Fruit fly (Drosophila melanogaster) whole organism, embryonic: ENCODE data around the gene PEK.

Experiments used
- Antp ChIP-seq: fragments of 200-800 bp; sonication (Bioruptor generic); optimal IDR thresholded peaks from 3 replicates; lab custom pipeline; 2016; ENCODE audit warnings: missing biosample characterization, missing genetic modification characterization
- Atf6 ChIP-seq: fragments of 200-800 bp; sonication (Bioruptor generic); IDR thresholded peaks from 2 replicates; pipeline ENCODE4 v1.3.6; 2022; ENCODE audit warnings: missing biosample characterization, missing genetic modification characterization
- CG10209 ChIP-seq: fragments of 200-800 bp; sonication (Bioruptor generic); optimal IDR thresholded peaks from 3 replicates; lab custom pipeline; 2017; ENCODE audit warnings: missing biosample characterization, mild to moderate bottlenecking, missing genetic modification characterization, missing genetic modification reagents
- CG10543 ChIP-seq: fragments of 200-800 bp; sonication (Bioruptor generic); optimal IDR thresholded peaks from 3 replicates; lab custom pipeline; 2017; ENCODE audit warnings: missing biosample characterization, mild to moderate bottlenecking, missing genetic modification characterization, moderate library complexity
- CG11456 ChIP-seq: fragments of 200-800 bp; sonication (Bioruptor generic); IDR thresholded peaks from 3 replicates; pipeline ENCODE4 v1.3.6; 2022; ENCODE audit warnings: missing biosample characterization, missing genetic modification characterization
- CG13894 ChIP-seq: fragments of 200-800 bp; sonication (Bioruptor generic); optimal IDR thresholded peaks from 3 replicates; lab custom pipeline; 2018; ENCODE audit warnings: missing biosample characterization, mild to moderate bottlenecking, missing genetic modification characterization, moderate library complexity
- CG14050 ChIP-seq: fragments of 200-800 bp; sonication (Bioruptor generic); IDR thresholded peaks from 3 replicates; pipeline ENCODE4 v1.3.6; 2022; ENCODE audit warnings: missing biosample characterization, missing genetic modification characterization
- CG1529 ChIP-seq: fragments of 200-800 bp; sonication (Bioruptor generic); optimal IDR thresholded peaks from 3 replicates; lab custom pipeline; 2018; ENCODE audit warnings: missing biosample characterization, missing genetic modification characterization
- CG15514 ChIP-seq: fragments of 200-800 bp; sonication (Bioruptor generic); optimal IDR thresholded peaks from 3 replicates; lab custom pipeline; 2017; ENCODE audit warnings: missing biosample characterization, missing genetic modification characterization, mild to moderate bottlenecking, moderate library complexity, missing genetic modification reagents
- CG16813 ChIP-seq: fragments of 200-800 bp; sonication (Bioruptor generic); IDR thresholded peaks from 3 replicates; pipeline ENCODE4 v1.3.6; 2022; ENCODE audit warnings: missing biosample characterization, missing genetic modification characterization; ENCODE audit not compliant: partially characterized antibody
- CG2875 ChIP-seq: fragments of 200-800 bp; sonication (Bioruptor generic); optimal IDR thresholded peaks from 2 replicates; lab custom pipeline; 2017; ENCODE audit warnings: missing biosample characterization, mild to moderate bottlenecking, missing genetic modification characterization, missing genetic modification reagents
- CG3065 ChIP-seq: fragments of 200-800 bp; sonication (Bioruptor generic); optimal IDR thresholded peaks from 2 replicates; lab custom pipeline; 2016; ENCODE audit warnings: missing biosample characterization, missing genetic modification characterization
- CG4360 ChIP-seq: fragments of 200-800 bp; sonication (Bioruptor generic); IDR thresholded peaks from 2 replicates; pipeline ENCODE4 v1.3.6; 2022; ENCODE audit warnings: missing biosample characterization, missing genetic modification characterization
- CG5180 ChIP-seq: fragments of 200-800 bp; sonication (Bioruptor generic); optimal IDR thresholded peaks from 3 replicates; lab custom pipeline; 2017; ENCODE audit warnings: missing biosample characterization, missing genetic modification characterization, mild to moderate bottlenecking, moderate library complexity, missing genetic modification reagents
- CG5245 ChIP-seq: fragments of 200-800 bp; sonication (Bioruptor generic); optimal IDR thresholded peaks from 3 replicates; lab custom pipeline; 2016; ENCODE audit warnings: missing biosample characterization, missing genetic modification characterization
- CG6175 ChIP-seq: fragments of 200-800 bp; sonication (Bioruptor generic); IDR thresholded peaks from 3 replicates; pipeline ENCODE4 v1.3.6; 2022; ENCODE audit warnings: missing biosample characterization, missing genetic modification characterization
- CG6272 ChIP-seq: fragments of 200-800 bp; sonication (Bioruptor generic); IDR thresholded peaks from 2 replicates; pipeline ENCODE4 v1.3.6; 2022; ENCODE audit warnings: missing biosample characterization, missing genetic modification characterization
- Deaf1 ChIP-seq: fragments of 200-800 bp; optimal IDR thresholded peaks from 3 replicates; lab custom pipeline; 2019; ENCODE audit warnings: missing biosample characterization, mild to moderate bottlenecking, missing genetic modification characterization, moderate library complexity
- Doc2 ChIP-seq: fragments of 200-800 bp; sonication (Bioruptor generic); IDR thresholded peaks from 2 replicates; pipeline ENCODE4 v1.3.6; 2022; ENCODE audit warnings: missing biosample characterization, missing genetic modification characterization
- Doc3 ChIP-seq: fragments of 200-800 bp; sonication (Bioruptor generic); IDR thresholded peaks from 3 replicates; pipeline ENCODE4 v1.3.6; 2022; ENCODE audit warnings: missing biosample characterization, missing genetic modification characterization; ENCODE audit not compliant: partially characterized antibody
- Fer2 ChIP-seq: fragments of 200-800 bp; sonication (Bioruptor generic); optimal IDR thresholded peaks from 2 replicates; lab custom pipeline; 2018; ENCODE audit warnings: missing biosample characterization, mild to moderate bottlenecking, missing genetic modification characterization, moderate library complexity
- HLH3B ChIP-seq: fragments of 200-800 bp; sonication (Bioruptor generic); IDR thresholded peaks from 2 replicates; pipeline ENCODE4 v1.3.6; 2022; ENCODE audit warnings: missing biosample characterization, missing genetic modification characterization
- Hey ChIP-seq: fragments of 200-800 bp; sonication (Bioruptor generic); optimal IDR thresholded peaks from 3 replicates; lab custom pipeline; 2018; ENCODE audit warnings: missing biosample characterization, mild to moderate bottlenecking, missing genetic modification characterization
- Hmr ChIP-seq: fragments of 200-800 bp; sonication (Bioruptor generic); optimal IDR thresholded peaks from 3 replicates; lab custom pipeline; 2017; ENCODE audit warnings: mild to moderate bottlenecking, missing biosample characterization, missing genetic modification reagents, missing genetic modification characterization
- Med ChIP-seq: fragments of 200-800 bp; sonication (Bioruptor generic); peaks from one replicate; lab custom pipeline; 2016; ENCODE audit warnings: missing biosample characterization, missing genetic modification characterization, mild to moderate bottlenecking, inconsistent platforms, moderate library complexity
- Myb ChIP-seq: fragments of 200-800 bp; sonication (Bioruptor generic); optimal IDR thresholded peaks from 2 replicates; lab custom pipeline; 2016; ENCODE audit warnings: missing biosample characterization, missing genetic modification characterization
- Ravus ChIP-seq: fragments of 200-800 bp; sonication (Bioruptor generic); IDR thresholded peaks from 2 replicates; pipeline ENCODE4 v1.3.6; 2022; ENCODE audit warnings: missing biosample characterization, missing genetic modification characterization
- Vsx1 ChIP-seq: fragments of 200-800 bp; sonication (Bioruptor generic); optimal IDR thresholded peaks from 2 replicates; lab custom pipeline; 2017; ENCODE audit warnings: missing biosample characterization, mild to moderate bottlenecking, missing genetic modification characterization, missing genetic modification reagents
- az2 ChIP-seq: fragments of 200-800 bp; sonication (Bioruptor generic); optimal IDR thresholded peaks from 3 replicates; lab custom pipeline; 2016; ENCODE audit warnings: missing biosample characterization, missing genetic modification characterization
- bbx ChIP-seq: fragments of 200-800 bp; sonication (Bioruptor generic); IDR thresholded peaks from 2 replicates; pipeline ENCODE4 v1.3.6; 2022; ENCODE audit warnings: missing biosample characterization, missing genetic modification characterization; ENCODE audit not compliant: partially characterized antibody
- chn ChIP-seq: fragments of 200-800 bp; sonication (Bioruptor generic); optimal IDR thresholded peaks from 2 replicates; lab custom pipeline; 2016; ENCODE audit warnings: missing biosample characterization, missing genetic modification characterization
- crp ChIP-seq, 2 experiments: fragments of 200-800 bp; sonication (Bioruptor generic); optimal IDR thresholded peaks; 2 replicates in 1 of 2; 3 replicates in 1 of 2; lab custom pipeline; 2017; ENCODE audit warnings: missing biosample characterization in 2 of 2, missing genetic modification characterization in 2 of 2, mild to moderate bottlenecking in 1 of 2, moderate library complexity in 1 of 2
- dpn ChIP-seq, 2 experiments: fragments of 200-800 bp; sonication (Bioruptor generic); optimal IDR thresholded peaks; 3 replicates each; lab custom pipeline; 2016; ENCODE audit warnings: missing biosample characterization in 2 of 2, missing genetic modification characterization in 2 of 2
- fu2 ChIP-seq: fragments of 200-800 bp; sonication (Bioruptor generic); optimal IDR thresholded peaks from 2 replicates; lab custom pipeline; 2016; ENCODE audit warnings: missing biosample characterization, missing genetic modification characterization
- gce ChIP-seq: fragments of 200-800 bp; sonication (Bioruptor generic); IDR thresholded peaks from 3 replicates; pipeline ENCODE4 v1.3.6; 2022; ENCODE audit warnings: missing biosample characterization, missing genetic modification characterization
- gcm ChIP-seq: fragments of 200-800 bp; sonication (Bioruptor generic); optimal IDR thresholded peaks from 2 replicates; lab custom pipeline; 2019; ENCODE audit warnings: missing biosample characterization, mild to moderate bottlenecking, missing genetic modification characterization, moderate library complexity
- gem ChIP-seq: fragments of 200-800 bp; sonication (Bioruptor generic); optimal IDR thresholded peaks from 2 replicates; lab custom pipeline; 2019; ENCODE audit warnings: missing biosample characterization, mild to moderate bottlenecking, missing genetic modification characterization, moderate library complexity
- hkb ChIP-seq, 2 experiments: fragments of 200-800 bp in 1 of 2; fragments of >200 bp in 1 of 2; sonication (Bioruptor generic) in 1 of 2; IDR thresholded peaks in 1 of 2; optimal IDR thresholded peaks in 1 of 2; 2 replicates each; pipeline versions ENCODE4 v1.3.6 to Lab custom; 2017 to 2022; ENCODE audit warnings: missing biosample characterization in 1 of 2, missing genetic modification characterization in 1 of 2
- hth ChIP-seq: fragments of >200 bp; optimal IDR thresholded peaks from 2 replicates; lab custom pipeline; 2017; ENCODE audit warnings: inconsistent platforms
- insv ChIP-seq, 2 experiments: fragments of 200-800 bp; sonication (Bioruptor generic); optimal IDR thresholded peaks; 3 replicates each; lab custom pipeline; 2016 to 2018; ENCODE audit warnings: missing biosample characterization in 2 of 2, missing genetic modification characterization in 2 of 2
- mirr ChIP-seq: fragments of 200-800 bp; sonication (Bioruptor generic); optimal IDR thresholded peaks from 3 replicates; lab custom pipeline; 2018; ENCODE audit warnings: missing biosample characterization, mild to moderate bottlenecking, missing genetic modification characterization
- pzg ChIP-seq: fragments of 200-800 bp; sonication (Bioruptor generic); optimal IDR thresholded peaks from 3 replicates; lab custom pipeline; 2018; ENCODE audit warnings: missing biosample characterization, mild to moderate bottlenecking, missing genetic modification characterization, moderate library complexity
- ro ChIP-seq: fragments of 200-800 bp; sonication (Bioruptor generic); IDR thresholded peaks from 2 replicates; pipeline ENCODE4 v1.3.6; 2022; ENCODE audit warnings: missing biosample characterization, missing genetic modification characterization
- sc ChIP-seq, 3 experiments: fragments of >200 bp in 2 of 3; fragments of 200-800 bp in 1 of 3; sonication (Bioruptor generic) in 1 of 3; optimal IDR thresholded peaks; 2 replicates in 2 of 3; 3 replicates in 1 of 3; lab custom pipeline; 2017; ENCODE audit warnings: mild to moderate bottlenecking in 1 of 3, missing biosample characterization in 1 of 3, missing genetic modification characterization in 1 of 3, missing genetic modification reagents in 1 of 3
- sug ChIP-seq: fragments of 200-800 bp; optimal IDR thresholded peaks from 2 replicates; lab custom pipeline; 2019; ENCODE audit warnings: missing biosample characterization, mild to moderate bottlenecking, missing genetic modification characterization, moderate library complexity
- tgo ChIP-seq: fragments of 200-800 bp; sonication (Bioruptor generic); IDR thresholded peaks from 3 replicates; pipeline ENCODE4 v1.3.6; 2022; ENCODE audit warnings: missing biosample characterization, missing genetic modification characterization
- unc-4 ChIP-seq: fragments of 200-800 bp; sonication (Bioruptor generic); IDR thresholded peaks from 2 replicates; pipeline ENCODE4 v1.3.6; 2022; ENCODE audit warnings: missing biosample characterization, missing genetic modification characterization; ENCODE audit not compliant: partially characterized antibody
- unpg ChIP-seq: fragments of 200-800 bp; sonication (Bioruptor generic); optimal IDR thresholded peaks from 3 replicates; lab custom pipeline; 2018; ENCODE audit warnings: missing biosample characterization, mild to moderate bottlenecking, missing genetic modification characterization, moderate library complexity
- vvl ChIP-seq: fragments of 200-800 bp; sonication (Bioruptor generic); IDR thresholded peaks from 2 replicates; pipeline ENCODE4 v1.3.6; 2022; ENCODE audit warnings: missing biosample characterization, missing genetic modification characterization
- yki ChIP-seq: fragments of >200 bp; optimal IDR thresholded peaks from 3 replicates; lab custom pipeline; 2018

The PEK gene

dm6 chr3R:5503789-5504387 lies 39.3 kb upstream of the PEK start (continued):
- TF ChIP-seq CG2875 (GFP tag; lab: Kevin White, UChicago) (no peak), hkb (optimal IDR thresholded peaks at IDR 0.05; lab: Kevin White, UChicago) (no peak), hkb (GFP tag; IDR thresholded peaks at IDR 0.05; lab: Robert Waterston, UW) (no peak), CG10209 (no peak), CG5245 (GFP tag; lab: Kevin White, UChicago) (no peak), dpn (GFP tag; optimal IDR thresholded peaks at IDR 0.05; lab: Kevin White, UChicago) (no peak), Antp (GFP tag; lab: Kevin White, UChicago) (no peak), Med (peak; percentile 76), Doc3 (GFP tag; lab: Robert Waterston, UW) (0 out of 3 replicates have a peak, but pooled peaks have one; percentile 16), insv (GFP tag; optimal IDR thresholded peaks at IDR 0.05; lab: Kevin White, UChicago) (no peak), HLH3B (GFP tag; lab: Robert Waterston, UW) (no peak), CG14050 (GFP tag; lab: Robert Waterston, UW) (no peak), chn (no peak), Ravus (GFP tag; lab: Robert Waterston, UW) (no peak), Vsx1 (GFP tag; lab: Kevin White, UChicago) (no peak), fu2 (GFP tag; lab: Kevin White, UChicago) (no peak), Fer2 (tag; lab: Kevin White, UChicago) (no peak), CG16813 (no peak), Doc2 (GFP tag; lab: Robert Waterston, UW) (no peak), gce (GFP tag; lab: Robert Waterston, UW) (no peak), Myb (GFP tag; lab: Kevin White, UChicago) (no peak), gcm (GFP tag; lab: Kevin White, UChicago) (no peak), CG6272 (GFP tag; lab: Robert Waterston, UW) (no peak), Hey (tag; lab: Kevin White, UChicago) (peak; percentile 99), CG3065 (no peak), mirr (GFP tag; lab: Kevin White, UChicago) (peak; percentile 82), CG5180 (peak; percentile 81), pzg (GFP tag; lab: Kevin White, UChicago) (no peak), vvl (no peak), bbx (no peak), CG13894 (tag; lab: Kevin White, UChicago) (peak; percentile 64), unc-4 (GFP tag; lab: Robert Waterston, UW) (no peak), Deaf1 (tag; lab: Kevin White, UChicago) (peak; percentile 84), sc (optimal IDR thresholded peaks at IDR 0.05; lab: Kevin White, UChicago) (no peak), sc (GFP tag; optimal IDR thresholded peaks at IDR 0.05; lab: Kevin White, UChicago) (no peak), tgo (GFP tag; lab: Robert Waterston, UW) (no peak), ro (GFP tag; lab: Robert Waterston, UW) (no peak), hth (lab: Kevin White, UChicago) (no peak), crp (GFP tag; optimal IDR thresholded peaks at IDR 0.05; lab: Kevin White, UChicago) (no peak), yki (lab: Kevin White, UChicago) (no peak), CG1529 (GFP tag; lab: Kevin White, UChicago) (no peak), az2 (GFP tag; lab: Kevin White, UChicago) (no peak), CG10543 (GFP tag; lab: Kevin White, UChicago) (peak; percentile 43), sug (tag; lab: Kevin White, UChicago) (peak; percentile 62), CG6175 (no peak), CG4360 (GFP tag; lab: Robert Waterston, UW) (no peak), gem (tag; lab: Kevin White, UChicago) (peak; percentile 76), CG11456 (GFP tag; lab: Robert Waterston, UW) (no peak), unpg (GFP tag; lab: Kevin White, UChicago) (no peak), Atf6 (GFP tag; lab: Robert Waterston, UW) (no peak), Hmr (no peak), CG15514 (GFP tag; lab: Kevin White, UChicago) (peak; percentile 12)
